Fruit fly (Drosophila melanogaster): ENCODE measurements around the gene oc.

- TF ChIP-seq Myc (optimal IDR thresholded peaks at IDR 0.05) (no peak), h (optimal IDR thresholded peaks at IDR 0.05) (no peak), insv (optimal IDR thresholded peaks at IDR 0.05) (no peak), psq (optimal IDR thresholded peaks at IDR 0.05) (no peak), Sin3A (optimal IDR thresholded peaks at IDR 0.05) (no peak), ttk (optimal IDR thresholded peaks at IDR 0.05) (no peak)
Observed at dm6 chrX:8592437-8593158, 57.9 kb downstream of the oc start.

All from Kc167 (cell line).